Fruit fly (Drosophila melanogaster): ENCODE results near the gene croc.

Gene croc

dm6 chr3L:21507354-21507928 is 31.2 kb upstream of the croc start, which contains the start of the genes Glg1 and M6 (continued):
- TF ChIP-seq eg (GFP tag; IDR thresholded peaks at IDR 0.05) (no peak; the same call in 1 of the 3 replicates), fd85E (GFP tag; optimal IDR thresholded peaks at IDR 0.05) (no peak), CG31627 (GFP tag; optimal IDR thresholded peaks at IDR 0.05) (peak; percentile 74), CG1621 (tag; optimal IDR thresholded peaks at IDR 0.05) (peak; percentile 14), CG16779 (tag; optimal IDR thresholded peaks at IDR 0.05) (no peak), CG32006 (GFP tag; optimal IDR thresholded peaks at IDR 0.05) (peak; percentile 55), salr (GFP tag; optimal IDR thresholded peaks at IDR 0.05) (peak in 1 of 2 experiments; percentile 40), CG8319 (GFP tag; optimal IDR thresholded peaks at IDR 0.05) (no peak), CG3919 (GFP tag; optimal IDR thresholded peaks at IDR 0.05) (no peak), CG8119 (GFP tag; IDR thresholded peaks at IDR 0.05) (0 out of 3 replicates have a peak, but pooled peaks have one; percentile 12), dsx (GFP tag; optimal IDR thresholded peaks at IDR 0.05; ENCODE audit: poor library complexity, severe bottlenecking) (peak; percentile 39), Lpt (GFP tag; optimal IDR thresholded peaks at IDR 0.05) (no peak), Eip93F (GFP tag; optimal IDR thresholded peaks at IDR 0.05) (peak; percentile 15), CG7368 (GFP tag; optimal IDR thresholded peaks at IDR 0.05) (no peak), Ets96B (tag; optimal IDR thresholded peaks at IDR 0.05) (peak; percentile 51), spab (GFP tag; optimal IDR thresholded peaks at IDR 0.05) (no peak), Sox15 (GFP tag; optimal IDR thresholded peaks at IDR 0.05) (peak; percentile 37), ss (GFP tag; optimal IDR thresholded peaks at IDR 0.05) (no peak), Sox102F (GFP tag; optimal IDR thresholded peaks at IDR 0.05) (no peak), vri (GFP tag; optimal IDR thresholded peaks at IDR 0.05) (peak; percentile 34), fkh (GFP tag; optimal IDR thresholded peaks at IDR 0.05) (peak; percentile 65), CG6792 (GFP tag; optimal IDR thresholded peaks at IDR 0.05) (peak; percentile 55), Hr4 (GFP tag; optimal IDR thresholded peaks at IDR 0.05) (peak; percentile 76), cyc (GFP tag; optimal IDR thresholded peaks at IDR 0.05) (peak; percentile 63), Ets21C (GFP tag; optimal IDR thresholded peaks at IDR 0.05) (peak; percentile 61), CG6163 (GFP tag; IDR thresholded peaks at IDR 0.05) (peak; percentile 60; the same call in 1 of the 3 replicates), fd59A (GFP tag; optimal IDR thresholded peaks at IDR 0.05) (no peak), CG34406 (GFP tag; optimal IDR thresholded peaks at IDR 0.05) (peak; percentile 66), esn (GFP tag; optimal IDR thresholded peaks at IDR 0.05) (peak; percentile 79), net (GFP tag; optimal IDR thresholded peaks at IDR 0.05) (peak; percentile 27), CG9139 (GFP tag; optimal IDR thresholded peaks at IDR 0.05) (no peak), topi (GFP tag; optimal IDR thresholded peaks at IDR 0.05) (peak; percentile 73)

DNA sequence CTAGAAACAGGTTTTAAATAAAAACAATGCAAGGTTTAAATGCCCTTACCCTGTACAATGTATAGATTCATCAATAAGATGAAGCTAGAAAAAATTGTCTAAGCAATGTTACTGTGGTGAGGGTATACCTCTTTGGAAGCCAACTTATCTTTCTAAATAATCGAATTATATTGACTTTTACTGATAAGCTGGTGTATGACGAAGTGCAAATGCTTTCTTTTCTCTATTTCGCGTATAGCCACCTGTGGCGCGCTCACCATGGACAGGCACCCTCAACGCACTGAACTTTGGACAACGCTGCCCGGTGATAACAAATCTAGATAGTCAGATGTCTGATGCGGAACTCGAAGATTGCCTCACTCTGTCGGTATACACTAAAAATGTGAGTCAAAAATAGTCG is 25.6 kb upstream of the croc start:
- TF ChIP-seq CG7368 (GFP tag; optimal IDR thresholded peaks at IDR 0.05) (no peak), Smox (GFP tag; optimal IDR thresholded peaks at IDR 0.05) (no peak), Eip78C (GFP tag) (no peak), Hr39 (GFP tag; optimal IDR thresholded peaks at IDR 0.05) (peak; percentile 8), CG3919 (GFP tag; optimal IDR thresholded peaks at IDR 0.05) (no peak), lz (GFP tag; optimal IDR thresholded peaks at IDR 0.05) (peak; percentile 2), Blimp-1 (GFP tag; optimal IDR thresholded peaks at IDR 0.05) (no peak), CG16779 (tag; optimal IDR thresholded peaks at IDR 0.05) (no peak), Ets21C (GFP tag; optimal IDR thresholded peaks at IDR 0.05) (no peak), fkh (GFP tag; optimal IDR thresholded peaks at IDR 0.05) (no peak), Hr38 (GFP tag; optimal IDR thresholded peaks at IDR 0.05) (no peak), CG3032 (tag; optimal IDR thresholded peaks at IDR 0.05) (no peak), CG11762 (GFP tag; optimal IDR thresholded peaks at IDR 0.05; ENCODE audit: insufficient read depth) (no peak), svp (GFP tag) (no peak), CG1621 (tag; optimal IDR thresholded peaks at IDR 0.05) (no peak), fd59A (GFP tag; optimal IDR thresholded peaks at IDR 0.05) (no peak), CG8119 (GFP tag; IDR thresholded peaks at IDR 0.05) (no peak), esn (GFP tag; optimal IDR thresholded peaks at IDR 0.05) (no peak), CG6792 (GFP tag; optimal IDR thresholded peaks at IDR 0.05) (no peak), CG15336 (GFP tag; IDR thresholded peaks at IDR 0.05) (0 out of 2 replicates have a peak, but pooled peaks have one; percentile 12), vri (GFP tag; optimal IDR thresholded peaks at IDR 0.05) (peak; percentile 49), ss (GFP tag; optimal IDR thresholded peaks at IDR 0.05) (no peak), Eip75B (GFP tag; optimal IDR thresholded peaks at IDR 0.05) (no peak), Lpt (GFP tag; optimal IDR thresholded peaks at IDR 0.05) (no peak), CG10631 (GFP tag; optimal IDR thresholded peaks at IDR 0.05) (no peak), Met (GFP tag; optimal IDR thresholded peaks at IDR 0.05) (no peak), dsx (GFP tag; optimal IDR thresholded peaks at IDR 0.05; ENCODE audit: poor library complexity, severe bottlenecking) (no peak), Hr4 (GFP tag; optimal IDR thresholded peaks at IDR 0.05) (no peak), CG8319 (GFP tag; optimal IDR thresholded peaks at IDR 0.05) (no peak), CG11294 (GFP tag; IDR thresholded peaks at IDR 0.05) (no peak)

All from whole organism, prepupa.